Worm (Caenorhabditis elegans) whole organism, mixed stage, embryonic: ENCODE results near the gene spsb-1.
A peak's percentile ranks its signal among the peaks of the same experiment; 100 is the strongest.

ENCODE experiments used
- mls-2 ChIP-seq: sonication (generic microtip); optimal IDR thresholded peaks from 2 replicates; lab custom pipeline; 2016; ENCODE audit warnings: mild to moderate bottlenecking, missing genetic modification characterization, moderate library complexity, missing compliant biosample characterization
- sptf-1 ChIP-seq: sonication (generic microtip); optimal IDR thresholded peaks from 2 replicates; lab custom pipeline; 2017; ENCODE audit warnings: mild to moderate bottlenecking, missing genetic modification characterization, moderate library complexity, missing compliant biosample characterization
- zip-8 ChIP-seq: fragments of 150-350 bp; optimal IDR thresholded peaks from 2 replicates; lab custom pipeline; 2014; ENCODE audit warnings: missing biosample characterization, missing genetic modification characterization

Gene spsb-1

DNA sequence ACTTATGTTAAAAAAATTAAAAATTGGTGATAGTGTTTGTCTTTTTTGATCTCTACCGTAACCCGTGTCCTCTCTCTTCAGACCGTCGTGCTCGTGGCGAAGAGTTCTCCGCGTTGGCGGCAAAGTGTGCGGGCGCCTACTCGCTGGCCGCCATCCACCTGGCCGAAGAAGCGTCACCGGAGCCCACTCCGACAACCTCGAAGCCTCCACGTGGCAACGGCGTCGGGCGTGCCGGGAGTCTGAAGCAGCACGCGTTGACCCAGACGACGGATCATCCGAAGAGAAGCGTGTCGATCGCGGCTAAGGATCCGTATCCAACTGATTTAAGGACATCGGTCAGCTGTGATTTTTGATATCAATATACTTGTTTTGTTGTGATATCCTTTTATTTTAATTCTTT is 76.4 kb downstream of the spsb-1 start:
- TF ChIP-seq sptf-1 (tag; lab: Kevin White, UChicago) = peak; percentile 50
- TF ChIP-seq mls-2 (tag; lab: Kevin White, UChicago) = peak; percentile 18
- no peak for TF ChIP-seq zip-8 (tag; lab: Kevin White, UChicago)
